Worm (Caenorhabditis elegans): ENCODE data around the gene sshk-1.

DNA sequence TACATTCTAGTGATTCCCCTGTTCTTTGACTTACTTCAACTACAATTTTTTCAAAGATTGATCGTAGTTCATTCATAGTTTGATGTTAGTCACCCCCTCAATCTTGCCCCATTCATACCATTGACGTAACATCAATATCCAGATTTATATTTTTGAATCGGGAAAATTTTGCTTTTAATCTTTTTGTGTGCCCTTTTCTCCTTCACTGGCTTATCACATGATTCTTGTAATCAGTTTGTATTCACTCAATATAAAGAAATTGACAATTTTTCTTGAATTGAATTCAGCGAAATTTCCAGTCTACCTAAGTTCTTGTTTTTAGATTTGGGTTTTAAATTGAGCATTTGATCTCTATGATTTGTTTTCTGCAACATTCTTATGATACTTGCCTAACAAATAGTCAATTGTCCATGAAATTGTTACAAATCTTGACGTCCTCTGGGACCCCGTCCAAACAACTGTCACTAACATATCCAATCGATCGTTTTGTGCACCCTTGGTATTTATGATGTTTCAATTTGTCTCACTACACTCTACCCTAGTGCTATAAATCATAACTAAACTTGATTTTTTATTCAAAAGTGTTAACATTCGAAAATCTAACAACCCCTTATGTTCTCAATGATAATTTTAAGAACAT is 36.1 kb upstream of the sshk-1 start:
- no peak for TF ChIP-seq tbx-37 (GFP tag; conservative IDR thresholded peaks at IDR 0.05)
- TF ChIP-seq F13C5.2 (tag; optimal IDR thresholded peaks at IDR 0.05) = no peak
- TF ChIP-seq ama-1 (optimal IDR thresholded peaks at IDR 0.05) = no peak
- no peak for TF ChIP-seq pes-1 (GFP tag; IDR thresholded peaks at IDR 0.05)
- TF ChIP-seq tra-4 (tag; optimal IDR thresholded peaks at IDR 0.05) = no peak
- no peak for TF ChIP-seq hmg-4 (GFP tag; optimal IDR thresholded peaks at IDR 0.05)
- no peak for TF ChIP-seq hmbx-1 (tag; optimal IDR thresholded peaks at IDR 0.05)
- no peak for TF ChIP-seq tbx-11 (GFP tag; IDR thresholded peaks at IDR 0.05)
- no peak for TF ChIP-seq sea-1 (GFP tag; conservative IDR thresholded peaks at IDR 0.05)
- TF ChIP-seq ceh-13 (GFP tag; optimal IDR thresholded peaks at IDR 0.05) = no peak
- no peak for TF ChIP-seq ets-7 (tag; optimal IDR thresholded peaks at IDR 0.05)
- no peak for TF ChIP-seq scrt-1 (GFP tag; IDR thresholded peaks at IDR 0.05)
- TF ChIP-seq hnd-1 (tag; optimal IDR thresholded peaks at IDR 0.05) = no peak

All from whole organism, early embryonic.